Worm (Caenorhabditis elegans) whole organism, L3 larva: ENCODE data around the gene C06H5.14.
"Not testable (repeated sequence)": the region's sequence is repeated elsewhere in the genome, so short reads cannot be mapped to it uniquely, and the experiment has no call there.

Experiments used
- ZK546.5 ChIP-seq: sonication (generic microtip); optimal IDR thresholded peaks from 2 replicates; lab custom pipeline; 2017; ENCODE audit warnings: missing biosample characterization, missing genetic modification characterization
- aly-2 ChIP-seq: fragments of 150-350 bp; optimal IDR thresholded peaks from 2 replicates; lab custom pipeline; 2014; ENCODE audit warnings: missing biosample characterization, missing genetic modification characterization
- ama-1 ChIP-seq: fragments of 150-350 bp; optimal IDR thresholded peaks from 2 replicates; lab custom pipeline; 2018
- ceh-82 ChIP-seq: fragments of 150-350 bp; optimal IDR thresholded peaks from 2 replicates; lab custom pipeline; 2014; ENCODE audit warnings: missing biosample characterization, missing genetic modification characterization
- ceh-9 ChIP-seq: sonication (generic microtip); optimal IDR thresholded peaks from 2 replicates; lab custom pipeline; 2018; ENCODE audit warnings: missing biosample characterization, missing genetic modification characterization
- daf-12 ChIP-seq: fragments of 150-350 bp; optimal IDR thresholded peaks from 2 replicates; lab custom pipeline; 2014; ENCODE audit warnings: missing biosample characterization, missing genetic modification reagents, missing genetic modification characterization
- egl-5 ChIP-seq: fragments of 150-350 bp; optimal IDR thresholded peaks from 2 replicates; lab custom pipeline; 2017; ENCODE audit warnings: missing biosample characterization, missing genetic modification reagents, missing genetic modification characterization, inconsistent platforms
- elt-1 ChIP-seq: fragments of 150-350 bp; optimal IDR thresholded peaks from 2 replicates; lab custom pipeline; 2014; ENCODE audit warnings: missing biosample characterization, missing genetic modification characterization
- elt-2 ChIP-seq: sonication (generic microtip); optimal IDR thresholded peaks from 2 replicates; lab custom pipeline; 2016; ENCODE audit warnings: missing genetic modification reagents, mild to moderate bottlenecking, missing genetic modification characterization, missing compliant biosample characterization
- fkh-2 ChIP-seq: fragments of 150-350 bp; optimal IDR thresholded peaks from 2 replicates; lab custom pipeline; 2014; ENCODE audit warnings: missing biosample characterization, missing genetic modification reagents, missing genetic modification characterization
- hmg-11 ChIP-seq: sonication (generic microtip); optimal IDR thresholded peaks from 2 replicates; lab custom pipeline; 2016; ENCODE audit warnings: missing genetic modification characterization, missing compliant biosample characterization
- jun-1 ChIP-seq: fragments of 150-350 bp; optimal IDR thresholded peaks from 2 replicates; lab custom pipeline; 2014; ENCODE audit warnings: missing biosample characterization, missing genetic modification reagents, missing genetic modification characterization
- lin-15B ChIP-seq: fragments of 150-350 bp; optimal IDR thresholded peaks from 2 replicates; lab custom pipeline; 2014; ENCODE audit warnings: missing biosample characterization, missing genetic modification characterization
- lin-39 ChIP-seq: fragments of 150-350 bp; optimal IDR thresholded peaks from 2 replicates; lab custom pipeline; 2018; ENCODE audit warnings: missing biosample characterization, missing genetic modification reagents, missing genetic modification characterization
- mml-1 ChIP-seq: fragments of 150-350 bp; sonication (generic microtip); optimal IDR thresholded peaks from 3 replicates; lab custom pipeline; 2014; ENCODE audit warnings: missing biosample characterization, missing genetic modification characterization
- nfya-1 ChIP-seq: sonication (generic microtip); optimal IDR thresholded peaks from 2 replicates; lab custom pipeline; 2017; ENCODE audit warnings: missing genetic modification characterization, mild to moderate bottlenecking, missing compliant biosample characterization, antibody characterized with exemption, moderate library complexity; ENCODE audit not compliant: insufficient read depth
- nhr-11 ChIP-seq: fragments of 150-350 bp; optimal IDR thresholded peaks from 2 replicates; lab custom pipeline; 2014; ENCODE audit warnings: missing biosample characterization, missing genetic modification characterization
- nhr-12 ChIP-seq: fragments of 150-350 bp; optimal IDR thresholded peaks from 2 replicates; lab custom pipeline; 2014; ENCODE audit warnings: missing biosample characterization, missing genetic modification characterization
- nhr-23 ChIP-seq: fragments of 150-350 bp; optimal IDR thresholded peaks from 2 replicates; lab custom pipeline; 2014; ENCODE audit warnings: missing biosample characterization, missing genetic modification reagents, missing genetic modification characterization
- nhr-237 ChIP-seq: fragments of 150-350 bp; optimal IDR thresholded peaks from 2 replicates; lab custom pipeline; 2014; ENCODE audit warnings: missing biosample characterization, missing genetic modification characterization
- nhr-25 ChIP-seq: sonication (generic microtip); optimal IDR thresholded peaks from 2 replicates; lab custom pipeline; 2017; ENCODE audit warnings: missing biosample characterization, missing genetic modification characterization
- nhr-43 ChIP-seq: sonication (generic microtip); optimal IDR thresholded peaks from 2 replicates; lab custom pipeline; 2016; ENCODE audit warnings: mild to moderate bottlenecking, missing genetic modification characterization, missing compliant biosample characterization; ENCODE audit not compliant: poor library complexity, severe bottlenecking
- nhr-67 ChIP-seq: fragments of 150-350 bp; optimal IDR thresholded peaks from 2 replicates; lab custom pipeline; 2014; ENCODE audit warnings: missing biosample characterization, missing genetic modification characterization
- nhr-77 ChIP-seq: fragments of 150-350 bp; optimal IDR thresholded peaks from 2 replicates; lab custom pipeline; 2014; ENCODE audit warnings: missing biosample characterization, missing genetic modification characterization
- pha-4 ChIP-seq: fragments of 150-350 bp; optimal IDR thresholded peaks from 2 replicates; lab custom pipeline; 2014; ENCODE audit warnings: missing biosample characterization, missing genetic modification reagents, missing genetic modification characterization
- pqm-1 ChIP-seq: fragments of 150-350 bp; optimal IDR thresholded peaks from 2 replicates; lab custom pipeline; 2017; ENCODE audit warnings: missing biosample characterization, missing genetic modification characterization, inconsistent platforms
- sea-2 ChIP-seq: fragments of 150-350 bp; sonication (generic microtip); optimal IDR thresholded peaks from 4 replicates; lab custom pipeline; 2014; ENCODE audit warnings: missing biosample characterization, missing genetic modification reagents, missing genetic modification characterization
- skn-1 ChIP-seq: fragments of 150-350 bp; optimal IDR thresholded peaks from 2 replicates; lab custom pipeline; 2014; ENCODE audit warnings: missing biosample characterization, missing genetic modification characterization
- snpc-4 ChIP-seq: fragments of 150-350 bp; optimal IDR thresholded peaks from 2 replicates; lab custom pipeline; 2014; ENCODE audit warnings: missing biosample characterization, missing genetic modification characterization
- tbx-2 ChIP-seq: sonication (generic microtip); optimal IDR thresholded peaks from 2 replicates; lab custom pipeline; 2016; ENCODE audit warnings: mild to moderate bottlenecking, missing genetic modification characterization, missing compliant biosample characterization
- unc-39 ChIP-seq: sonication (generic microtip); optimal IDR thresholded peaks from 4 replicates; lab custom pipeline; 2017; ENCODE audit warnings: missing biosample characterization, missing genetic modification characterization
- ztf-11 ChIP-seq: fragments of 150-350 bp; optimal IDR thresholded peaks from 2 replicates; lab custom pipeline; 2014; ENCODE audit warnings: missing biosample characterization, missing genetic modification characterization
- ztf-4 ChIP-seq: fragments of 150-350 bp; optimal IDR thresholded peaks from 2 replicates; lab custom pipeline; 2014; ENCODE audit warnings: missing biosample characterization, missing genetic modification characterization

C06H5.14 gene

DNA sequence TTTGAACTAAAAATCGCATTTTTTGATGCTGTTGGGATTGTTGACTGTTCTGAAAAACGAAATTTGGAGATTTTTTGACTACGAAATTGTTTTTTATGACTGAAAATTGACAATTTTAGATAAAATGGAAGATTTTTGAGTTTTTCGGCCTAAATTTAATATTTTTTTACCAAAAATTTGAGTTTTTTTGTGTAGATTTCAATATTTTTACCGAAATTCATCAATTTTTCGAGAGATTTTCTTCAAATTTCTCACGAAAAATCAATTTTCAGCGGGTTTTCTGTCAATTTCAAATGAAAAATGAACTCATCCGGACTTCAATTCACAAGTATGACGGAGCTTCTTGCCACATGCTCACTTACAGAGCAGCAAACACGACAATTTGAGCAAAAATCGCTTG lies 38.6 kb upstream of the C06H5.14 start, which contains the start of gene Y59A8A.8:
TSS of gene Y59A8A.8 (plus strand) at position 301 of the 400 bp plus-strand sequence.
- TF ChIP-seq hmg-11 (tag; lab: Kevin White, UChicago); pqm-1; egl-5 (tag; lab: Kevin White, UChicago): not testable (repeated sequence)

DNA sequence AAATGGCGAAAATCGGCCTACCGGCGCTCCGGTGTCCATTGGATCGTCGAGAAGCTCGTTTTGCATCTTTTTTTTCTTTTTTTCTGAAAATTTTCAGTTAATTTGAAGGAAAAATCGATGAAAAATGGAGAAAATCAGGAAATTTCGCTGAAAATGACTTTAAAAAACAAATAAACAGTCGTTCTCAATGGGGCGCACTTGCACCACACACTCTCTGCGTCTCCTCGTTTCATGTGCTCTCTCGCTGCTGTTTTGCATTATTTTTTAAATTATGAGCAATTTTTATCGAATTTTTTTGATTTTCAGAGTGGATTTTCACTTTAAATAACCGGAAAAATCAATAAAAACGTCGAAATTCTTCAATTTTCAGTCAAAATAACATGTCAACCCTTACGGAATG lies 33.4 kb upstream of the C06H5.14 start, which contains the start of gene csn-1:
TSS of gene csn-1 (minus strand) at position 83 of the 400 bp plus-strand sequence.
- TF ChIP-seq egl-5 (tag; lab: Kevin White, UChicago): no peak
- no peak for TF ChIP-seq aly-2 (tag; lab: Kevin White, UChicago)
- no peak for TF ChIP-seq ceh-9 (tag; lab: Kevin White, UChicago)
- no peak for TF ChIP-seq tbx-2 (tag; lab: Kevin White, UChicago)
- TF ChIP-seq unc-39 (tag; lab: Kevin White, UChicago): no peak
- TF ChIP-seq ztf-11 (tag; lab: Kevin White, UChicago): no peak
- TF ChIP-seq snpc-4: peak; percentile 31
- no peak for TF ChIP-seq nhr-11 (tag; lab: Kevin White, UChicago)
- TF ChIP-seq nhr-12 (tag; lab: Kevin White, UChicago): no peak
- TF ChIP-seq pha-4 (tag; lab: Kevin White, UChicago): peak; percentile 45
- TF ChIP-seq fkh-2 (tag; lab: Kevin White, UChicago): no peak
- peak; percentile 7 for TF ChIP-seq hmg-11 (tag; lab: Kevin White, UChicago)
- no peak for TF ChIP-seq nhr-77 (tag; lab: Kevin White, UChicago)
- TF ChIP-seq lin-15B (tag; lab: Kevin White, UChicago): peak; percentile 52
- TF ChIP-seq ztf-4 (tag; lab: Kevin White, UChicago): no peak

DNA sequence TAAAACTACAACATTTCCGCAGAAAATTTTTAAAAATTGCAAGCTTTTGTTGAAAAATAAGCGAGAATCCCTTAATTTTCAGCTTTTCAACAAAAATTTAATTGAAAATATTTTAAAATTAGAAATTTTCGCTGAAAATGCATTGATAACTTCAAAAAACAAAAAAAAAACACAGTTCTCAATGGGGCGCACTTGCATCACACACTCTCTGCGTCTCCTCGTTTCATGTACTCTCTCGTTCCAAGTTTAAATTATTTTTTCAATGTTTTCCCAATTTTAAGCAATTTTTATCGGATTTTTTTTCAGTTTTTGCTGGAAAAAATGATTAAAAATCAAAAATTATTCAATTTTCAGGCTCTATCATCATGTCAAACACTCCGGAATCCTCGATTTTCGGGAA lies 32.9 kb upstream of the C06H5.14 start, which contains the start of gene phf-14:
TSS of gene phf-14 (plus strand) at position 345 of the 400 bp plus-strand sequence.
- TF ChIP-seq skn-1 (tag; lab: Kevin White, UChicago) (no peak), pha-4 (tag; lab: Kevin White, UChicago) (peak; percentile 73), egl-5 (tag; lab: Kevin White, UChicago) (no peak), nhr-77 (tag; lab: Kevin White, UChicago) (no peak), nhr-12 (tag; lab: Kevin White, UChicago) (no peak), nhr-43 (no peak), elt-2 (tag; lab: Kevin White, UChicago) (peak; percentile 8), pqm-1 (peak; percentile 14), ZK546.5 (tag; lab: Kevin White, UChicago) (no peak), jun-1 (tag; lab: Kevin White, UChicago) (no peak), ceh-82 (tag; lab: Kevin White, UChicago) (peak; percentile 22), lin-15B (tag; lab: Kevin White, UChicago) (peak; percentile 80), nfya-1 (tag; lab: Kevin White, UChicago) (peak; percentile 50), snpc-4 (peak; percentile 43), nhr-23 (tag; lab: Kevin White, UChicago) (peak; percentile 55), mml-1 (tag; lab: Kevin White, UChicago) (no peak), nhr-25 (peak; percentile 1), lin-39 (tag; lab: Kevin White, UChicago) (no peak), ztf-4 (tag; lab: Kevin White, UChicago) (no peak)

DNA sequence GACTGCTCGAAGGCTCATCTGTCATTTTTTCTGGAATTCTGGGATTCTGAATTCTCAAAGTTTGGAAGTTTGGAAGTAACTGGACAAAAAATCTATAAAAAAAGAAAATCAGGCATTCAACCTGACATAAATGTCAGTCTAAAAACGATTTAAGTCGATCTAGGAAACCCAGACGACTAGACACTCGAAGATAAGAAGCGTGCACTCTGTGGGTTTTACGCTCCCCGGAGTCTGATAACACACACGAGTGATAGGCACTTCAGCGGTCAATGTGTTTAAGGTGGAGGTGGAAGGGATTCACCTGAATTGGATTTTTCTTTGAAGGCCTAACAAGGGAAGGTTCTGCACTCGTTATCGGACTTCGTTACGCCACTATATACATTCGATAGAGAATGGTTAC lies 15.0 kb upstream of the C06H5.14 start, which contains the start of gene C06H5.6:
TSS of gene C06H5.6 (minus strand) at position 46 of the 400 bp plus-strand sequence.
- TF ChIP-seq elt-1 (tag; lab: Kevin White, UChicago) (no peak), pqm-1 (peak; percentile 16), ceh-82 (tag; lab: Kevin White, UChicago) (no peak), nhr-67 (tag; lab: Kevin White, UChicago) (no peak), nhr-12 (tag; lab: Kevin White, UChicago) (no peak), sea-2 (GFP tag; lab: Kevin White, UChicago) (no peak), snpc-4 (no peak), mml-1 (tag; lab: Kevin White, UChicago) (no peak), ztf-11 (tag; lab: Kevin White, UChicago) (no peak), nhr-237 (tag; lab: Kevin White, UChicago) (no peak), elt-2 (tag; lab: Kevin White, UChicago) (peak; percentile 73), aly-2 (tag; lab: Kevin White, UChicago) (no peak), tbx-2 (tag; lab: Kevin White, UChicago) (no peak), daf-12 (tag; lab: Kevin White, UChicago) (no peak), lin-15B (tag; lab: Kevin White, UChicago) (no peak), nhr-23 (tag; lab: Kevin White, UChicago) (no peak), ama-1 (lab: Kevin White, UChicago) (no peak), fkh-2 (tag; lab: Kevin White, UChicago) (no peak)
- TF ChIP-seq, all 47 proteins: peak for 2
